Worm (Caenorhabditis elegans) whole organism, L3 larva: ENCODE results near the gene C55A6.7.
A peak's percentile ranks its signal among the peaks of the same experiment; 100 is the strongest.

Source experiments
- R02D3.7 ChIP-seq: fragments of 150-350 bp; optimal IDR thresholded peaks from 2 replicates; lab custom pipeline; 2014; ENCODE audit warnings: missing biosample characterization, missing genetic modification characterization
- aly-2 ChIP-seq: fragments of 150-350 bp; optimal IDR thresholded peaks from 2 replicates; lab custom pipeline; 2014; ENCODE audit warnings: missing biosample characterization, missing genetic modification characterization
- ama-1 ChIP-seq: fragments of 150-350 bp; optimal IDR thresholded peaks from 2 replicates; lab custom pipeline; 2018
- ceh-16 ChIP-seq: sonication (generic microtip); optimal IDR thresholded peaks from 2 replicates; lab custom pipeline; 2017; ENCODE audit warnings: missing biosample characterization, missing genetic modification characterization
- ceh-28 ChIP-seq: fragments of 150-350 bp; optimal IDR thresholded peaks from 2 replicates; lab custom pipeline; 2014; ENCODE audit warnings: missing biosample characterization, missing genetic modification reagents, missing genetic modification characterization
- ceh-9 ChIP-seq: sonication (generic microtip); optimal IDR thresholded peaks from 2 replicates; lab custom pipeline; 2018; ENCODE audit warnings: missing biosample characterization, missing genetic modification characterization
- daf-12 ChIP-seq: fragments of 150-350 bp; optimal IDR thresholded peaks from 2 replicates; lab custom pipeline; 2014; ENCODE audit warnings: missing biosample characterization, missing genetic modification reagents, missing genetic modification characterization
- egl-27 ChIP-seq: sonication (generic microtip); optimal IDR thresholded peaks from 4 replicates; lab custom pipeline; 2017; ENCODE audit warnings: missing biosample characterization, missing genetic modification reagents, missing genetic modification characterization
- egl-5 ChIP-seq: fragments of 150-350 bp; optimal IDR thresholded peaks from 2 replicates; lab custom pipeline; 2017; ENCODE audit warnings: missing biosample characterization, missing genetic modification reagents, missing genetic modification characterization, inconsistent platforms
- elt-1 ChIP-seq: fragments of 150-350 bp; optimal IDR thresholded peaks from 2 replicates; lab custom pipeline; 2014; ENCODE audit warnings: missing biosample characterization, missing genetic modification characterization
- elt-2 ChIP-seq: sonication (generic microtip); optimal IDR thresholded peaks from 2 replicates; lab custom pipeline; 2016; ENCODE audit warnings: missing genetic modification reagents, mild to moderate bottlenecking, missing genetic modification characterization, missing compliant biosample characterization
- elt-3 ChIP-seq, 3 experiments: fragments of 150-350 bp in 1 of 3; sonication (generic microtip) in 2 of 3; optimal IDR thresholded peaks; 2 replicates in 2 of 3; 4 replicates in 1 of 3; lab custom pipeline; 2014 to 2017; ENCODE audit warnings: missing biosample characterization in 3 of 3, missing genetic modification characterization in 3 of 3
- fkh-10 ChIP-seq: sonication (generic microtip); optimal IDR thresholded peaks from 2 replicates; lab custom pipeline; 2017; ENCODE audit warnings: missing biosample characterization, missing genetic modification reagents, missing genetic modification characterization
- hmg-11 ChIP-seq: sonication (generic microtip); optimal IDR thresholded peaks from 2 replicates; lab custom pipeline; 2016; ENCODE audit warnings: missing genetic modification characterization, missing compliant biosample characterization
- jun-1 ChIP-seq: fragments of 150-350 bp; optimal IDR thresholded peaks from 2 replicates; lab custom pipeline; 2014; ENCODE audit warnings: missing biosample characterization, missing genetic modification reagents, missing genetic modification characterization
- lin-15B ChIP-seq: fragments of 150-350 bp; optimal IDR thresholded peaks from 2 replicates; lab custom pipeline; 2014; ENCODE audit warnings: missing biosample characterization, missing genetic modification characterization
- lin-39 ChIP-seq: fragments of 150-350 bp; optimal IDR thresholded peaks from 2 replicates; lab custom pipeline; 2018; ENCODE audit warnings: missing biosample characterization, missing genetic modification reagents, missing genetic modification characterization
- mdl-1 ChIP-seq: fragments of 150-350 bp; optimal IDR thresholded peaks from 2 replicates; lab custom pipeline; 2014; ENCODE audit warnings: missing biosample characterization, missing genetic modification characterization
- mml-1 ChIP-seq: fragments of 150-350 bp; sonication (generic microtip); optimal IDR thresholded peaks from 3 replicates; lab custom pipeline; 2014; ENCODE audit warnings: missing biosample characterization, missing genetic modification characterization
- nfya-1 ChIP-seq: sonication (generic microtip); optimal IDR thresholded peaks from 2 replicates; lab custom pipeline; 2017; ENCODE audit warnings: missing genetic modification characterization, mild to moderate bottlenecking, missing compliant biosample characterization, antibody characterized with exemption, moderate library complexity; ENCODE audit not compliant: insufficient read depth
- nhr-11 ChIP-seq: fragments of 150-350 bp; optimal IDR thresholded peaks from 2 replicates; lab custom pipeline; 2014; ENCODE audit warnings: missing biosample characterization, missing genetic modification characterization
- nhr-12 ChIP-seq: fragments of 150-350 bp; optimal IDR thresholded peaks from 2 replicates; lab custom pipeline; 2014; ENCODE audit warnings: missing biosample characterization, missing genetic modification characterization
- nhr-23 ChIP-seq: fragments of 150-350 bp; optimal IDR thresholded peaks from 2 replicates; lab custom pipeline; 2014; ENCODE audit warnings: missing biosample characterization, missing genetic modification reagents, missing genetic modification characterization
- nhr-237 ChIP-seq: fragments of 150-350 bp; optimal IDR thresholded peaks from 2 replicates; lab custom pipeline; 2014; ENCODE audit warnings: missing biosample characterization, missing genetic modification characterization
- nhr-25 ChIP-seq: sonication (generic microtip); optimal IDR thresholded peaks from 2 replicates; lab custom pipeline; 2017; ENCODE audit warnings: missing biosample characterization, missing genetic modification characterization
- nhr-43 ChIP-seq: sonication (generic microtip); optimal IDR thresholded peaks from 2 replicates; lab custom pipeline; 2016; ENCODE audit warnings: mild to moderate bottlenecking, missing genetic modification characterization, missing compliant biosample characterization; ENCODE audit not compliant: poor library complexity, severe bottlenecking
- nhr-67 ChIP-seq: fragments of 150-350 bp; optimal IDR thresholded peaks from 2 replicates; lab custom pipeline; 2014; ENCODE audit warnings: missing biosample characterization, missing genetic modification characterization
- nhr-77 ChIP-seq: fragments of 150-350 bp; optimal IDR thresholded peaks from 2 replicates; lab custom pipeline; 2014; ENCODE audit warnings: missing biosample characterization, missing genetic modification characterization
- pha-4 ChIP-seq: fragments of 150-350 bp; optimal IDR thresholded peaks from 2 replicates; lab custom pipeline; 2014; ENCODE audit warnings: missing biosample characterization, missing genetic modification reagents, missing genetic modification characterization
- pqm-1 ChIP-seq: fragments of 150-350 bp; optimal IDR thresholded peaks from 2 replicates; lab custom pipeline; 2017; ENCODE audit warnings: missing biosample characterization, missing genetic modification characterization, inconsistent platforms
- sea-2 ChIP-seq: fragments of 150-350 bp; sonication (generic microtip); optimal IDR thresholded peaks from 4 replicates; lab custom pipeline; 2014; ENCODE audit warnings: missing biosample characterization, missing genetic modification reagents, missing genetic modification characterization
- skn-1 ChIP-seq: fragments of 150-350 bp; optimal IDR thresholded peaks from 2 replicates; lab custom pipeline; 2014; ENCODE audit warnings: missing biosample characterization, missing genetic modification characterization
- snpc-4 ChIP-seq: fragments of 150-350 bp; optimal IDR thresholded peaks from 2 replicates; lab custom pipeline; 2014; ENCODE audit warnings: missing biosample characterization, missing genetic modification characterization
- unc-39 ChIP-seq: sonication (generic microtip); optimal IDR thresholded peaks from 4 replicates; lab custom pipeline; 2017; ENCODE audit warnings: missing biosample characterization, missing genetic modification characterization
- unc-62 ChIP-seq: fragments of 150-350 bp; sonication (generic microtip); optimal IDR thresholded peaks from 4 replicates; lab custom pipeline; 2014; ENCODE audit warnings: missing biosample characterization, missing genetic modification reagents, missing genetic modification characterization
- zag-1 ChIP-seq: fragments of 150-350 bp; optimal IDR thresholded peaks from 2 replicates; lab custom pipeline; 2014; ENCODE audit warnings: missing biosample characterization, missing genetic modification characterization
- ztf-11 ChIP-seq: fragments of 150-350 bp; optimal IDR thresholded peaks from 2 replicates; lab custom pipeline; 2014; ENCODE audit warnings: missing biosample characterization, missing genetic modification characterization
- ztf-4 ChIP-seq: fragments of 150-350 bp; optimal IDR thresholded peaks from 2 replicates; lab custom pipeline; 2014; ENCODE audit warnings: missing biosample characterization, missing genetic modification characterization

Gene C55A6.7

DNA sequence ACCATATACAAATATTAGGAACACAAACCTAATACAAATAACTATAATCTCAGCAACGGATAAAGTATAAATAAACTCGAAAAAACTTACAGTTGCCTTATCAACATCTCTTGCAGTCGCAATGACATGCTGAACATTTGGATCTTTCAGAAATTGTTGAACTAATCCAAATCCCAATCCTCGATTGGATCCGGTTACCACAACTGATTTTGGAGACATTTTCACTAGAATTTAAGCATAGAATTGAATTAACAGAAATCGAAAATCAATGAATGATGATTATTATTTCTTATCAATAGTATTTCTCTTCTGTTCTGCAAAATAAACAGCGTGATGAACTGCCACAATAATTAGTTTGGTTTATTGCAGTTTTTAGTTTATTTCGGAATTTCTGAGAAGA is at the start of gene C55A6.7, which contains the start of gene C55A6.11:
C55A6.7 (minus strand) TSS at position 316 of the 400 bp plus-strand sequence.
C55A6.11 (plus strand) TSS at position 301 of the 400 bp plus-strand sequence.
- TF ChIP-seq nhr-237 (tag; lab: Kevin White, UChicago) (no peak), hmg-11 (tag; lab: Kevin White, UChicago) (no peak), jun-1 (tag; lab: Kevin White, UChicago) (no peak), ama-1 (lab: Kevin White, UChicago) (no peak), nhr-11 (tag; lab: Kevin White, UChicago) (no peak), zag-1 (tag; lab: Kevin White, UChicago) (no peak)

DNA sequence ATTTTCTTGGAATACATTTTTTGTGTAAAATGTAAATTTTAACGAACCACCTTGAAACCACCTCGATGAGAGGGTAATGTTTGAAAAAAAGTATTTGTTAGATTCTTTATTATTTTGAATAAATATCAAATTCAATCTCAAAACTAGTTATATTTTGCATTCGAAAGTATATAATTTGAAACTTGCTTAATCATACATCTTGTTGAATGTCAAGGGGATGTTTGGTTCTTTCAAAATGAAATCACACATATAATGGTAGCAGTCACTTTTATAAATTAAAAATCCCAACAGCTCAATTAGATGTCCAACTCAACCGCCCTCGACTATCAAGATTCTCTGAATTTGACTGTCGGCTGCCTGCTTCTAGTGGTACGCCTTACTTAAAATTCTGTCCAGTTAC is 44.2 kb upstream of the C55A6.7 start, which contains the start of gene srx-87:
srx-87 (plus strand) TSS at position 301 of the 400 bp plus-strand sequence.
- TF ChIP-seq ceh-28 (tag; lab: Kevin White, UChicago) (no peak), skn-1 (tag; lab: Kevin White, UChicago) (no peak)
- TF ChIP-seq, all 47 proteins: peak for 0

- TF ChIP-seq aly-2 (tag; lab: Kevin White, UChicago) (no peak), nhr-23 (tag; lab: Kevin White, UChicago) (no peak), mml-1 (tag; lab: Kevin White, UChicago) (no peak), zag-1 (tag; lab: Kevin White, UChicago) (no peak)
Observed at ce11 chrV:11562643-11563042, 42.3 kb upstream of the C55A6.7 start, which contains the start of gene srx-86. Gene srx-86, plus strand, starts transcription at chrV:11562943.

DNA sequence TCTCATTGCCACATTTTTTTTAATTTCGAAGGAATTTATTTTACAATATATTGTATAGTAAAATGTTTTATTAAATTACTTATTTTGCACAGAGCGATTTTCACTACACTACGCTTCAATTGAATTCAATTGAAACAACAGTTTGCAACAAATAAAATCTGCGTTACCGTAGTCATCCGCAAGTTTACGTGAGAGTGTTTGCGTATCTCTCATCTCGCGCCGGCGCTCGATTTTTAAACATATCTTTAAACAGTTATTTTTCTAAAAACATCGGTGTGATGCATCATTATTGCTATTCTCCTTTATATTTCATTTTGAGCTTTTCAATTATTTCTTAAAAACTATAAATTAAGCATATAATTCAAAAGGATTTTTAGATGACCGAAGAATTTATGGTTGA is 33.9 kb upstream of the C55A6.7 start, which contains the start of gene duo-1:
duo-1 (plus strand) TSS at position 371 of the 400 bp plus-strand sequence.
- TF ChIP-seq lin-15B (tag; lab: Kevin White, UChicago) (no peak), nfya-1 (tag; lab: Kevin White, UChicago) (no peak), aly-2 (tag; lab: Kevin White, UChicago) (no peak), ztf-4 (tag; lab: Kevin White, UChicago) (no peak), sea-2 (GFP tag; lab: Kevin White, UChicago) (no peak), nhr-77 (tag; lab: Kevin White, UChicago) (no peak), fkh-10 (no peak), ceh-9 (tag; lab: Kevin White, UChicago) (no peak), lin-39 (tag; lab: Kevin White, UChicago) (no peak), jun-1 (tag; lab: Kevin White, UChicago) (no peak), skn-1 (tag; lab: Kevin White, UChicago) (no peak), daf-12 (tag; lab: Kevin White, UChicago) (no peak), elt-2 (tag; lab: Kevin White, UChicago) (no peak), R02D3.7 (tag; lab: Kevin White, UChicago) (no peak), ceh-16 (tag; lab: Kevin White, UChicago) (no peak), pqm-1 (no peak)

DNA sequence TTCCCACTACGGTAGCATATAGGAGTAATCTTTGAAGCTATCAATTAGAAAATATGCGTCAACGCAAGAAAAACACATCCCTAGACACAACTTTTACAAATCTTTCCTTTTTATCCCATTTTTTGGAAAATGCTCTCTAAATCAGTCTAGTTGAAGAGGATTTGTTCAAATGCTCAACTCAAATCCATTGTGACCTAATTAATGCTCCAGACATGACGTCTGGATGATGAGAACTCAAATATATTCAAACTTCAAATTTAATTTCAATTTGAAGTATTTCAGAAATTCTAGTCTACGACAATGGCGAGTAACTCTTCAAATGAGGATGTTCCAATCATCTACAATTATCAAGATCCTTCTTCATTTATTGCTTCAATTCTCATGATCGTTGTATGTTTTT is 32.0 kb upstream of the C55A6.7 start, which contains the start of gene srx-85:
srx-85 (plus strand) TSS at position 301 of the 400 bp plus-strand sequence.
- TF ChIP-seq skn-1 (tag; lab: Kevin White, UChicago) (no peak), unc-39 (tag; lab: Kevin White, UChicago) (no peak), snpc-4 (no peak), pha-4 (tag; lab: Kevin White, UChicago) (no peak), R02D3.7 (tag; lab: Kevin White, UChicago) (no peak), ztf-11 (tag; lab: Kevin White, UChicago) (no peak), nhr-237 (tag; lab: Kevin White, UChicago) (no peak), lin-39 (tag; lab: Kevin White, UChicago) (no peak)

- TF ChIP-seq skn-1 (tag; lab: Kevin White, UChicago) (peak; percentile 1), elt-2 (tag; lab: Kevin White, UChicago) (peak; percentile 79), ceh-28 (tag; lab: Kevin White, UChicago) (no peak), nhr-25 (tag; lab: Kevin White, UChicago) (peak; percentile 89), nhr-43 (tag; lab: Kevin White, UChicago) (peak; percentile 15), pha-4 (tag; lab: Kevin White, UChicago) (peak; percentile 82), ama-1 (lab: Kevin White, UChicago) (no peak), elt-3 (tag; optimal IDR thresholded peaks at IDR 0.05; lab: Kevin White, UChicago) (no peak), lin-15B (tag; lab: Kevin White, UChicago) (no peak), fkh-10 (no peak), snpc-4 (peak; percentile 6), unc-62 (GFP tag; lab: Kevin White, UChicago) (no peak), R02D3.7 (tag; lab: Kevin White, UChicago) (no peak), egl-5 (tag; lab: Kevin White, UChicago) (peak; percentile 2), unc-39 (tag; lab: Kevin White, UChicago) (no peak), nfya-1 (tag; lab: Kevin White, UChicago) (peak; percentile 68), nhr-12 (no peak), sea-2 (GFP tag; lab: Kevin White, UChicago) (no peak), ceh-9 (tag; lab: Kevin White, UChicago) (no peak), mdl-1 (tag; lab: Kevin White, UChicago) (peak; percentile 75), egl-27 (no peak), pqm-1 (peak; percentile 34), nhr-67 (tag; lab: Kevin White, UChicago) (no peak), elt-1 (peak; percentile 4), lin-39 (tag; lab: Kevin White, UChicago) (peak; percentile 18), mml-1 (tag; lab: Kevin White, UChicago) (no peak), nhr-77 (tag; lab: Kevin White, UChicago) (no peak)
Observed at ce11 chrV:11548914-11549406, 28.6 kb upstream of the C55A6.7 start, which contains the start of the genes F38B7.17 and F38B7.3. Gene F38B7.17, minus strand, starts transcription at chrV:11548964. Gene F38B7.3, plus strand, starts transcription at chrV:11549107.
